Fruit fly (Drosophila melanogaster): ENCODE data around the gene CG8219.

DNA sequence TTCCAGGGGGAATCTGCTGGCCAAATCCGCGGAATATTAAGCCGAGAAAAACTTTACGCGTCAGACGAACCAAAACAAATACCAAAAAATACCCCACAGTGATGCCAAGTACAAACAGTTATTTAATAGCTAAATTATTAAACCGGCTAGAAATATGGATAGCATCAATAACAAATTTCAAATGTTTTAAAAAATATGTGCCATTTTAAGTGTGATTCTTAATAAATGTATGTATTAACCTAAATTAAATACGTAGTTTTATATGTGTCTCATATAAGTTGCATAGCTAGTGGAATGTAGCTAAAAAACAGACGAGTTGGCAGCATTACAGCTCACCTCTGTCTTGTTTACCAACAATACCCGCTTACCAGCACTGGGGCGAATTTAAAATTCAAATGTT lies 18.5 kb upstream of the CG8219 start, which contains the start of gene CG10274:
- TF ChIP-seq CG31365 (tag; optimal IDR thresholded peaks at IDR 0.05): no peak
- peak; percentile 18 for TF ChIP-seq CG7928 (GFP tag; optimal IDR thresholded peaks at IDR 0.05)
- no peak for TF ChIP-seq lbe (GFP tag; optimal IDR thresholded peaks at IDR 0.05)
- TF ChIP-seq vnd (GFP tag; IDR thresholded peaks at IDR 0.05; ENCODE audit: partially characterized antibody): no peak
- TF ChIP-seq Fer2 (tag; optimal IDR thresholded peaks at IDR 0.05): peak; percentile 72
- TF ChIP-seq CG32767 (GFP tag; IDR thresholded peaks at IDR 0.05): no peak
- peak; percentile 63 for TF ChIP-seq pum (GFP tag; optimal IDR thresholded peaks at IDR 0.05)
